Worm (Caenorhabditis elegans) whole organism, L4 larva: ENCODE results near the gene D2062.1.

Experiments used
- F37D6.2 ChIP-seq: sonication (generic microtip); optimal IDR thresholded peaks from 2 replicates; lab custom pipeline; 2016; ENCODE audit warnings: mild to moderate bottlenecking, missing genetic modification characterization, missing compliant biosample characterization
- F44E2.7 ChIP-seq: fragments of 200-800 bp; sonication (Bioruptor generic); IDR thresholded peaks from 2 replicates; pipeline ENCODE4 v2.1.2; 2022; ENCODE audit warnings: missing genetic modification characterization, missing compliant biosample characterization
- T26A8.4 ChIP-seq: fragments of 200-800 bp; sonication (Bioruptor generic); IDR thresholded peaks from 2 replicates; pipeline ENCODE4 v1.3.6; 2022; ENCODE audit warnings: missing genetic modification characterization, missing compliant biosample characterization
- Y5F2A.4 ChIP-seq: fragments of 200-800 bp; sonication (Bioruptor generic); optimal IDR thresholded peaks from 2 replicates; lab custom pipeline; 2018; ENCODE audit warnings: mild to moderate bottlenecking, missing genetic modification characterization, missing compliant biosample characterization
- aha-1 ChIP-seq: fragments of 150-350 bp; peaks from one replicate; lab custom pipeline; 2014; ENCODE audit warnings: missing biosample characterization, missing genetic modification characterization
- aly-2 ChIP-seq: sonication (generic microtip); optimal IDR thresholded peaks from 2 replicates; lab custom pipeline; 2018; ENCODE audit warnings: missing biosample characterization, missing genetic modification characterization
- ceh-44 ChIP-seq: fragments of 200-800 bp; sonication (Bioruptor generic); IDR thresholded peaks from 2 replicates; pipeline ENCODE4 v1.3.6; 2022; ENCODE audit warnings: missing genetic modification reagents, missing genetic modification characterization, missing compliant biosample characterization
- dmd-6 ChIP-seq: fragments of 200-800 bp; sonication (Bioruptor generic); IDR thresholded peaks from 2 replicates; pipeline ENCODE4 v1.3.6; 2022; ENCODE audit warnings: missing genetic modification reagents, missing genetic modification characterization, missing compliant biosample characterization
- hlh-11 ChIP-seq: fragments of 200-800 bp; sonication (Bioruptor generic); optimal IDR thresholded peaks from 2 replicates; lab custom pipeline; 2018; ENCODE audit warnings: mild to moderate bottlenecking, missing genetic modification characterization, missing compliant biosample characterization
- hmg-1.1 ChIP-seq: fragments of 200-800 bp; sonication (Bioruptor generic); IDR thresholded peaks from 2 replicates; pipeline ENCODE4 v1.3.6; 2022; ENCODE audit warnings: missing genetic modification reagents, missing genetic modification characterization, missing compliant biosample characterization
- madf-9 ChIP-seq: fragments of 200-800 bp; sonication (Bioruptor generic); conservative IDR thresholded peaks from 2 replicates; pipeline ENCODE4 v1.3.6; 2022; ENCODE audit warnings: missing genetic modification reagents, missing genetic modification characterization, missing compliant biosample characterization
- nhr-10 ChIP-seq: fragments of 150-350 bp; optimal IDR thresholded peaks from 2 replicates; lab custom pipeline; 2014; ENCODE audit warnings: missing biosample characterization, missing genetic modification characterization
- nhr-102 ChIP-seq: sonication (generic microtip); optimal IDR thresholded peaks from 2 replicates; lab custom pipeline; 2016; ENCODE audit warnings: mild to moderate bottlenecking, missing genetic modification characterization, moderate library complexity, missing compliant biosample characterization
- nhr-11 ChIP-seq: fragments of 150-350 bp; optimal IDR thresholded peaks from 2 replicates; lab custom pipeline; 2014; ENCODE audit warnings: missing biosample characterization, missing genetic modification characterization
- nhr-111 ChIP-seq: fragments of 200-800 bp; sonication (Bioruptor generic); optimal IDR thresholded peaks from 2 replicates; lab custom pipeline; 2018; ENCODE audit warnings: mild to moderate bottlenecking, missing genetic modification characterization, missing compliant biosample characterization
- nhr-48 ChIP-seq: sonication (generic microtip); optimal IDR thresholded peaks from 2 replicates; lab custom pipeline; 2016; ENCODE audit warnings: mild to moderate bottlenecking, missing genetic modification characterization, missing compliant biosample characterization
- pqm-1 ChIP-seq: sonication (generic microtip); optimal IDR thresholded peaks from 2 replicates; lab custom pipeline; 2017; ENCODE audit warnings: missing biosample characterization, missing genetic modification characterization

D2062.1 gene

ce11 chrII:2677534-2678168 is 46.4 kb downstream of the D2062.1 start, which contains the start of gene F22E5.17 (continued):
- TF ChIP-seq nhr-48 (tag; lab: Kevin White, UChicago): peak; percentile 33
- peak; percentile 92 for TF ChIP-seq dmd-6 (GFP tag; lab: Robert Waterston, UW)
- TF ChIP-seq pqm-1 (tag; lab: Kevin White, UChicago): peak; percentile 94
- TF ChIP-seq nhr-11 (tag; lab: Kevin White, UChicago): no peak
- no peak for TF ChIP-seq madf-9
- no peak for TF ChIP-seq Y5F2A.4 (GFP tag; lab: Kevin White, UChicago)
- TF ChIP-seq hlh-11 (tag; lab: Kevin White, UChicago): peak; percentile 63
- no peak for TF ChIP-seq T26A8.4 (GFP tag; lab: Robert Waterston, UW)
- TF ChIP-seq F37D6.2: no peak
- TF ChIP-seq aly-2: no peak
- TF ChIP-seq nhr-111 (GFP tag; lab: Kevin White, UChicago): no peak
- TF ChIP-seq nhr-10 (tag; lab: Kevin White, UChicago): no peak
- no peak for TF ChIP-seq ceh-44
- peak; percentile 22 for TF ChIP-seq nhr-102
- TF ChIP-seq F44E2.7 (GFP tag; lab: Robert Waterston, UW): no peak

ce11 chrII:2681118-2681517 is 49.8 kb downstream of the D2062.1 start, which contains the start of gene F34D6.1:
F34D6.1 (minus strand) TSS chrII:2681218.
- TF ChIP-seq aha-1 (tag; lab: Kevin White, UChicago) (peak; percentile 36), hmg-1.1 (no peak)
